Worm (Caenorhabditis elegans): ENCODE measurements around the gene T04G9.6.
A peak's percentile ranks its signal among the peaks of the same experiment; 100 is the strongest.

The T04G9.6 gene

ce11 chrX:825924-826323 is 41.2 kb upstream of the T04G9.6 start:
- TF ChIP-seq hmg-11 (tag; optimal IDR thresholded peaks at IDR 0.05) (peak; percentile 67), elt-2 (tag; optimal IDR thresholded peaks at IDR 0.05) (peak; percentile 45), ceh-28 (tag; optimal IDR thresholded peaks at IDR 0.05) (peak; percentile 74), lin-39 (tag; optimal IDR thresholded peaks at IDR 0.05) (peak; percentile 51), pqm-1 (tag; optimal IDR thresholded peaks at IDR 0.05) (no peak), sea-2 (GFP tag; optimal IDR thresholded peaks at IDR 0.05) (peak; percentile 61), ztf-11 (tag; optimal IDR thresholded peaks at IDR 0.05) (no peak), nfya-1 (tag; optimal IDR thresholded peaks at IDR 0.05; ENCODE audit: insufficient read depth) (peak; percentile 52)

ce11 chrX:825375-825774 is 40.6 kb upstream of the T04G9.6 start, which contains the start of gene daf-3:
TSS of gene daf-3 (minus strand) at chrX:825475.
- peak; percentile 9 for TF ChIP-seq pha-4 (tag; optimal IDR thresholded peaks at IDR 0.05)
- TF ChIP-seq ztf-11 (tag; optimal IDR thresholded peaks at IDR 0.05), result no peak

ce11 chrX:823736-824135 is 39.0 kb upstream of the T04G9.6 start:
- TF ChIP-seq mdl-1 (tag; optimal IDR thresholded peaks at IDR 0.05) (no peak), ztf-11 (tag; optimal IDR thresholded peaks at IDR 0.05) (no peak), pqm-1 (tag; optimal IDR thresholded peaks at IDR 0.05) (peak; percentile 86), jun-1 (tag; optimal IDR thresholded peaks at IDR 0.05) (peak; percentile 6), elt-2 (tag; optimal IDR thresholded peaks at IDR 0.05) (peak; percentile 87), fos-1 (tag; optimal IDR thresholded peaks at IDR 0.05) (no peak), ztf-4 (tag; optimal IDR thresholded peaks at IDR 0.05) (no peak), pha-4 (tag; optimal IDR thresholded peaks at IDR 0.05) (peak; percentile 53), nhr-237 (tag; optimal IDR thresholded peaks at IDR 0.05) (no peak)

- TF ChIP-seq ceh-28 (tag; optimal IDR thresholded peaks at IDR 0.05) (no peak), pha-4 (tag; optimal IDR thresholded peaks at IDR 0.05) (no peak), skn-1 (tag; optimal IDR thresholded peaks at IDR 0.05) (no peak), nhr-237 (tag; optimal IDR thresholded peaks at IDR 0.05) (no peak), elt-2 (tag; optimal IDR thresholded peaks at IDR 0.05) (no peak), elt-3 (tag; optimal IDR thresholded peaks at IDR 0.05) (no peak), aly-2 (tag; optimal IDR thresholded peaks at IDR 0.05) (no peak)
These were observed 33.2 kb upstream of the T04G9.6 start for ce11 chrX:817984-818383.

ce11 chrX:815929-816328 is 31.2 kb upstream of the T04G9.6 start, which contains the start of gene ifd-2:
TSS of gene ifd-2 (minus strand) at chrX:815929.
- TF ChIP-seq elt-3 (tag; optimal IDR thresholded peaks at IDR 0.05), result no peak
- peak; percentile 87 for TF ChIP-seq elt-2 (tag; optimal IDR thresholded peaks at IDR 0.05)
- peak; percentile 8 for TF ChIP-seq pha-4 (tag; optimal IDR thresholded peaks at IDR 0.05)
- TF ChIP-seq lsy-12 (tag; optimal IDR thresholded peaks at IDR 0.05), result no peak
- no peak for TF ChIP-seq aly-2 (tag; optimal IDR thresholded peaks at IDR 0.05)
- no peak for TF ChIP-seq nhr-76 (tag; optimal IDR thresholded peaks at IDR 0.05)
- no peak for TF ChIP-seq lin-15B (tag; optimal IDR thresholded peaks at IDR 0.05)
- no peak for TF ChIP-seq tbx-2 (tag; optimal IDR thresholded peaks at IDR 0.05)
- TF ChIP-seq jun-1 (tag; optimal IDR thresholded peaks at IDR 0.05), result no peak
- TF ChIP-seq fos-1 (tag; optimal IDR thresholded peaks at IDR 0.05), result no peak
- TF ChIP-seq pqm-1 (tag; optimal IDR thresholded peaks at IDR 0.05), result peak; percentile 74
- no peak for TF ChIP-seq fkh-10 (GFP tag; optimal IDR thresholded peaks at IDR 0.05)
- no peak for TF ChIP-seq nhr-77 (tag; optimal IDR thresholded peaks at IDR 0.05)
- no peak for TF ChIP-seq mml-1 (tag; optimal IDR thresholded peaks at IDR 0.05)
- TF ChIP-seq sea-2 (GFP tag; optimal IDR thresholded peaks at IDR 0.05), result no peak

ce11 chrX:813063-813462 is 28.3 kb upstream of the T04G9.6 start, which contains the start of gene F25E2.3:
TSS of gene F25E2.3 (minus strand) at chrX:813163.
- TF ChIP-seq zag-1 (tag; optimal IDR thresholded peaks at IDR 0.05), result no peak
- no peak for TF ChIP-seq nhr-67 (tag; optimal IDR thresholded peaks at IDR 0.05)
- no peak for TF ChIP-seq ceh-82 (tag; optimal IDR thresholded peaks at IDR 0.05)
- TF ChIP-seq egl-5 (tag; optimal IDR thresholded peaks at IDR 0.05), result no peak
- no peak for TF ChIP-seq nhr-43 (tag; optimal IDR thresholded peaks at IDR 0.05; ENCODE audit: poor library complexity, severe bottlenecking)
- no peak for TF ChIP-seq hmg-11 (tag; optimal IDR thresholded peaks at IDR 0.05)
- TF ChIP-seq fos-1 (tag; optimal IDR thresholded peaks at IDR 0.05), result no peak

ce11 chrX:812264-812663 is 27.5 kb upstream of the T04G9.6 start:
- TF ChIP-seq unc-62 (GFP tag; optimal IDR thresholded peaks at IDR 0.05), result no peak
- no peak for TF ChIP-seq sea-2 (GFP tag; optimal IDR thresholded peaks at IDR 0.05)
- no peak for TF ChIP-seq daf-12 (tag; optimal IDR thresholded peaks at IDR 0.05)
- no peak for TF ChIP-seq nhr-43 (tag; optimal IDR thresholded peaks at IDR 0.05; ENCODE audit: poor library complexity, severe bottlenecking)
- no peak for TF ChIP-seq fos-1 (tag; optimal IDR thresholded peaks at IDR 0.05)
- no peak for TF ChIP-seq snpc-4 (tag; optimal IDR thresholded peaks at IDR 0.05)
- TF ChIP-seq fkh-10 (GFP tag; optimal IDR thresholded peaks at IDR 0.05), result no peak
- no peak for TF ChIP-seq ceh-28 (tag; optimal IDR thresholded peaks at IDR 0.05)
- TF ChIP-seq R02D3.7 (tag; optimal IDR thresholded peaks at IDR 0.05), result no peak
- no peak for TF ChIP-seq ztf-11 (tag; optimal IDR thresholded peaks at IDR 0.05)
- no peak for TF ChIP-seq jun-1 (tag; optimal IDR thresholded peaks at IDR 0.05)

Measured in whole organism, L3 larva.